Worm (Caenorhabditis elegans) whole organism, L3 larva: ENCODE measurements around the gene K10D11.4.

Experiments used
- ZK546.5 ChIP-seq: sonication (generic microtip); optimal IDR thresholded peaks from 2 replicates; lab custom pipeline; 2017; ENCODE audit warnings: missing biosample characterization, missing genetic modification characterization
- aly-2 ChIP-seq: fragments of 150-350 bp; optimal IDR thresholded peaks from 2 replicates; lab custom pipeline; 2014; ENCODE audit warnings: missing biosample characterization, missing genetic modification characterization
- ceh-82 ChIP-seq: fragments of 150-350 bp; optimal IDR thresholded peaks from 2 replicates; lab custom pipeline; 2014; ENCODE audit warnings: missing biosample characterization, missing genetic modification characterization
- ceh-9 ChIP-seq: sonication (generic microtip); optimal IDR thresholded peaks from 2 replicates; lab custom pipeline; 2018; ENCODE audit warnings: missing biosample characterization, missing genetic modification characterization
- egl-27 ChIP-seq: sonication (generic microtip); optimal IDR thresholded peaks from 4 replicates; lab custom pipeline; 2017; ENCODE audit warnings: missing biosample characterization, missing genetic modification reagents, missing genetic modification characterization
- elt-1 ChIP-seq: fragments of 150-350 bp; optimal IDR thresholded peaks from 2 replicates; lab custom pipeline; 2014; ENCODE audit warnings: missing biosample characterization, missing genetic modification characterization
- elt-2 ChIP-seq: sonication (generic microtip); optimal IDR thresholded peaks from 2 replicates; lab custom pipeline; 2016; ENCODE audit warnings: missing genetic modification reagents, mild to moderate bottlenecking, missing genetic modification characterization, missing compliant biosample characterization
- elt-3 ChIP-seq, 3 experiments: fragments of 150-350 bp in 1 of 3; sonication (generic microtip) in 2 of 3; optimal IDR thresholded peaks; 2 replicates in 2 of 3; 4 replicates in 1 of 3; lab custom pipeline; 2014 to 2017; ENCODE audit warnings: missing biosample characterization in 3 of 3, missing genetic modification characterization in 3 of 3
- fkh-10 ChIP-seq: sonication (generic microtip); optimal IDR thresholded peaks from 2 replicates; lab custom pipeline; 2017; ENCODE audit warnings: missing biosample characterization, missing genetic modification reagents, missing genetic modification characterization
- fos-1 ChIP-seq: fragments of 150-350 bp; optimal IDR thresholded peaks from 2 replicates; lab custom pipeline; 2014; ENCODE audit warnings: missing biosample characterization, missing genetic modification characterization
- hmg-11 ChIP-seq: sonication (generic microtip); optimal IDR thresholded peaks from 2 replicates; lab custom pipeline; 2016; ENCODE audit warnings: missing genetic modification characterization, missing compliant biosample characterization
- jun-1 ChIP-seq: fragments of 150-350 bp; optimal IDR thresholded peaks from 2 replicates; lab custom pipeline; 2014; ENCODE audit warnings: missing biosample characterization, missing genetic modification reagents, missing genetic modification characterization
- lin-15B ChIP-seq: fragments of 150-350 bp; optimal IDR thresholded peaks from 2 replicates; lab custom pipeline; 2014; ENCODE audit warnings: missing biosample characterization, missing genetic modification characterization
- lsy-12 ChIP-seq: sonication (generic microtip); optimal IDR thresholded peaks from 2 replicates; lab custom pipeline; 2016; ENCODE audit warnings: mild to moderate bottlenecking, missing genetic modification characterization, missing compliant biosample characterization
- mdl-1 ChIP-seq: fragments of 150-350 bp; optimal IDR thresholded peaks from 2 replicates; lab custom pipeline; 2014; ENCODE audit warnings: missing biosample characterization, missing genetic modification characterization
- mml-1 ChIP-seq: fragments of 150-350 bp; sonication (generic microtip); optimal IDR thresholded peaks from 3 replicates; lab custom pipeline; 2014; ENCODE audit warnings: missing biosample characterization, missing genetic modification characterization
- nfya-1 ChIP-seq: sonication (generic microtip); optimal IDR thresholded peaks from 2 replicates; lab custom pipeline; 2017; ENCODE audit warnings: missing genetic modification characterization, mild to moderate bottlenecking, missing compliant biosample characterization, antibody characterized with exemption, moderate library complexity; ENCODE audit not compliant: insufficient read depth
- nhr-12 ChIP-seq: fragments of 150-350 bp; optimal IDR thresholded peaks from 2 replicates; lab custom pipeline; 2014; ENCODE audit warnings: missing biosample characterization, missing genetic modification characterization
- nhr-23 ChIP-seq: fragments of 150-350 bp; optimal IDR thresholded peaks from 2 replicates; lab custom pipeline; 2014; ENCODE audit warnings: missing biosample characterization, missing genetic modification reagents, missing genetic modification characterization
- nhr-237 ChIP-seq: fragments of 150-350 bp; optimal IDR thresholded peaks from 2 replicates; lab custom pipeline; 2014; ENCODE audit warnings: missing biosample characterization, missing genetic modification characterization
- nhr-25 ChIP-seq: sonication (generic microtip); optimal IDR thresholded peaks from 2 replicates; lab custom pipeline; 2017; ENCODE audit warnings: missing biosample characterization, missing genetic modification characterization
- nhr-28 ChIP-seq: fragments of 150-350 bp; optimal IDR thresholded peaks from 2 replicates; lab custom pipeline; 2014; ENCODE audit warnings: missing biosample characterization, missing genetic modification characterization
- nhr-43 ChIP-seq: sonication (generic microtip); optimal IDR thresholded peaks from 2 replicates; lab custom pipeline; 2016; ENCODE audit warnings: mild to moderate bottlenecking, missing genetic modification characterization, missing compliant biosample characterization; ENCODE audit not compliant: poor library complexity, severe bottlenecking
- nhr-76 ChIP-seq: fragments of 150-350 bp; sonication (generic microtip); optimal IDR thresholded peaks from 5 replicates; lab custom pipeline; 2014; ENCODE audit warnings: missing biosample characterization, missing genetic modification characterization
- nhr-77 ChIP-seq: fragments of 150-350 bp; optimal IDR thresholded peaks from 2 replicates; lab custom pipeline; 2014; ENCODE audit warnings: missing biosample characterization, missing genetic modification characterization
- pha-4 ChIP-seq: fragments of 150-350 bp; optimal IDR thresholded peaks from 2 replicates; lab custom pipeline; 2014; ENCODE audit warnings: missing biosample characterization, missing genetic modification reagents, missing genetic modification characterization
- pqm-1 ChIP-seq: fragments of 150-350 bp; optimal IDR thresholded peaks from 2 replicates; lab custom pipeline; 2017; ENCODE audit warnings: missing biosample characterization, missing genetic modification characterization, inconsistent platforms
- sea-2 ChIP-seq: fragments of 150-350 bp; sonication (generic microtip); optimal IDR thresholded peaks from 4 replicates; lab custom pipeline; 2014; ENCODE audit warnings: missing biosample characterization, missing genetic modification reagents, missing genetic modification characterization
- skn-1 ChIP-seq: fragments of 150-350 bp; optimal IDR thresholded peaks from 2 replicates; lab custom pipeline; 2014; ENCODE audit warnings: missing biosample characterization, missing genetic modification characterization
- snpc-4 ChIP-seq: fragments of 150-350 bp; optimal IDR thresholded peaks from 2 replicates; lab custom pipeline; 2014; ENCODE audit warnings: missing biosample characterization, missing genetic modification characterization
- unc-39 ChIP-seq: sonication (generic microtip); optimal IDR thresholded peaks from 4 replicates; lab custom pipeline; 2017; ENCODE audit warnings: missing biosample characterization, missing genetic modification characterization
- unc-62 ChIP-seq: fragments of 150-350 bp; sonication (generic microtip); optimal IDR thresholded peaks from 4 replicates; lab custom pipeline; 2014; ENCODE audit warnings: missing biosample characterization, missing genetic modification reagents, missing genetic modification characterization
- zag-1 ChIP-seq: fragments of 150-350 bp; optimal IDR thresholded peaks from 2 replicates; lab custom pipeline; 2014; ENCODE audit warnings: missing biosample characterization, missing genetic modification characterization
- ztf-4 ChIP-seq: fragments of 150-350 bp; optimal IDR thresholded peaks from 2 replicates; lab custom pipeline; 2014; ENCODE audit warnings: missing biosample characterization, missing genetic modification characterization

K10D11.4 gene

DNA sequence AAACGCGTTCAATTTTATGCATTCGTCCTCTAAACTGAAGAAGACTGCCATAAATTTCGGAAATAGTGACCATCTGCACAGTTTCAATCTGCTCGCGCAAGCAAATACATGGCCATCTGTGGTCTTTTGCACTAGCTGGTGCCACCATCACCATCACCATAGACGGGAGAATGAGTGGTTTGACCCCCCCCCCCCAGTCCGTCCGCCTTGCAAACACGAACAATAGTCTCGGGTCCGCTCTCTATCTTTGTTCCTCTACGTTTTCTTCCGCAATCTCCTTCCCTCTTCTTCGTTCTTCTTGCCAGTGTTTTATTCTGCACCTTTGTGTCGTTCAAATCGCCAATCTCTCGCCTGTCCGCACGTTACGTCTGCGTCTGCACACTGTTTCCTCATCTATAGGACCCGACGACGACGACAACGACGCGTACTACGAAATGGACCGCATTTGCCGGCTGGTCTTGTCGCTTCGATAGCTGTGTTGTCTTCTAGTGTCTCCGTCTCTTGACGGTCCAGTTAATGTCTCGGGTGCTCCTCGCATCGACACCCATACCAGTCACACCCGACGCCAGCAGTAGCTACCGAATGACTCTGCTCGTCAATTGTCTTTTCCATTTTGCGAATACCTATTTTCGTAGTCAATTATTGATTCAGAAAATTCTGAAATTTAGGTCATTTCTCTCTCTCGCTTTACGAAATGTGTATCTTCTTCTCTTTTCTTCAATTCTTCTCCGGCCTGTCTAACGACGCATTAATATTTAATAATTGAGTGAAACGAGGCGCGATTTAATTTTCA is 35.6 kb upstream of the K10D11.4 start (continued):
- TF ChIP-seq ZK546.5 (tag; lab: Kevin White, UChicago) (no peak), nhr-28 (tag; lab: Kevin White, UChicago) (no peak), elt-3 (tag; optimal IDR thresholded peaks at IDR 0.05; lab: Kevin White, UChicago) (peak in 1 of 3 experiments; percentile 51), fkh-10 (GFP tag; lab: Kevin White, UChicago) (no peak), fos-1 (tag; lab: Kevin White, UChicago) (no peak), unc-39 (tag; lab: Kevin White, UChicago) (no peak), zag-1 (tag; lab: Kevin White, UChicago) (no peak), ztf-4 (tag; lab: Kevin White, UChicago) (no peak), mdl-1 (tag; lab: Kevin White, UChicago) (no peak), aly-2 (no peak), lsy-12 (tag; lab: Kevin White, UChicago) (peak; percentile 5), nhr-43 (no peak), nhr-25 (tag; lab: Kevin White, UChicago) (peak; percentile 30), egl-27 (no peak), jun-1 (no peak), pha-4 (no peak), nhr-76 (no peak), sea-2 (GFP tag; lab: Kevin White, UChicago) (no peak), nhr-12 (tag; lab: Kevin White, UChicago) (no peak), nhr-237 (tag; lab: Kevin White, UChicago) (no peak), hmg-11 (tag; lab: Kevin White, UChicago) (peak; percentile 47)

DNA sequence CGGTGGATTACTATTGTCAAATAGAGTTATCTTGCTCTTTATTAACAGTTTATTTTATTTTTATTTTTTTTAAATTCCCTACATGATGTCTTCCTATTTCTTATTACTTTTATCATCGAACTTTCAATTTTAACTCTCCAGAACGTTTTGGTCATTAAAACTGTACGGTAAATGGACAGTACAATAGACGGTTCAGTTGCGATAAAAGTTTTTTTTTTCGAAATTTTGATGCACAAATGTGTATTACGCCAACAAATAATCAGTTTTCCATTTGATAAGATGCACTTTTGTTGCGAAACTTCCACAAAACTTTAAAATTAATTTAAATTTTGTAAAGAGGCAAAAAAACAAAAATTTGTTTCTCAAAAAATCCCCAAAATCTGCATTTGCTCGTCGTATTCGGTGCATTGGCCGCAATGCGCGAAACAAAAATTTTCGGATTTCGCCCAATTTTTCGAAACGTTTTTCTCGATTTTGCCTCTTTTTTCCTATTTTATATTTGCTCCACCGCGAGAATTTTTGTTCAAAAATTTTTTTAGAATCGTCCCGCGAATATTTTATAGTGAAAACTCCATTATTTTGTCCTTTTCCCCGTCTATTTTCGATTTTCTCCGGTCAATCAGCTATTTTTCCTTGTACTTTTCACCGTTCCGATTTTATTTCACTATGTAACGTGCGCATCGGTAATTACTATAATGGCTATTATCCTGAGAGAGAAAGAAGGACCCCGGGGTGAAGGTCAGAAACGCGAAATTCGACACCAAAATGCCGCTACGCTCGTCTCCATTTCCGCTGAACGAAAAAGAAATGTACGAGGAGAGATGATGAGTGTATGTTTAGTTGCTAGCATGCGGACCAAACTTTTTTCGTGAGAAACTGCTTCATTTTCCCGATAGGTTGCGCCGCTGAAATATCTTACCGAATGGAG is 34.7 kb upstream of the K10D11.4 start:
- TF ChIP-seq nhr-43 (no peak), mml-1 (tag; lab: Kevin White, UChicago) (no peak), ZK546.5 (tag; lab: Kevin White, UChicago) (no peak), mdl-1 (tag; lab: Kevin White, UChicago) (no peak), unc-62 (GFP tag; lab: Kevin White, UChicago) (no peak), elt-2 (tag; lab: Kevin White, UChicago) (peak; percentile 53), ceh-82 (tag; lab: Kevin White, UChicago) (no peak), pha-4 (peak; percentile 22), elt-3 (tag; optimal IDR thresholded peaks at IDR 0.05; lab: Kevin White, UChicago) (no peak)

DNA sequence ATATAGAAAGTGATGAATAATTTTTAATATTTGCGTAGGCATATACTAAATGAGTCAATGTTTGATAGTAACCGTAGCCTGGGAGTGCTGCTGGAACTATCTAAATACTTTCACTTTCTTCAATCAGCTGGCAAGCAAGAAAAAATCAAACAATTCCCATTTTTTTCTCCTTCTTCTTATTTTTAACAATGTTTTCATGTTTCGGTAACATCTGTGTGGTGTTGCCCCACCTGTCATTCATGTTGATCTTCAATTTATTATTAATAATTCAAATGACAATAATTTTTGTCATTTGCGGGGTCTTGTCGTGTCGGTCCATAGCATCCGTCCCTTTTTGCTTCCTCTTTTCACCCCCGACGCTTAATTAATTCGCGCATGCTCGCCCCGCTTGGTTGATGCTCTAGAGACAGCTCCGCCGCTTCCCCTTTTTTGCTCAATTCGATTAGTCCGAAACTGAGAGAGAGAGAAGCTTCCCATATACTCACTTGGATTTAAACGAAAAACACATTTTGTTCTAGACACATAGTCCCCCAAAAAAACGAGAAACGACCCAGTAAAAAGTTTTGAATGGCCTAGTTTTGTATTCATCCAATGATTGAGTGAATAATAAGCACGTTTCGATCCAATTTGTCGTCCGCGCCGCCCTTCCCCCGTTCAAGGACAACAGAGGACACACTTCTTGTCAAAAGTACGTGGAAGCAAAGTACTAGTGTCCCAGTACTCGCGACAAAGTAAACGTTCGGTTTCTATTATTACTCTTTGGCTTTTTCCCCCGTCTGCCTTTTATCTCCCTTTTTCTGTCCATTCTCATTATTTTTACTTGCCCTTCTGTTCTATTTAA is 33.7 kb upstream of the K10D11.4 start:
- TF ChIP-seq jun-1, result no peak
- peak; percentile 4 for TF ChIP-seq pqm-1
- TF ChIP-seq lsy-12 (tag; lab: Kevin White, UChicago), result no peak
- TF ChIP-seq nhr-25 (tag; lab: Kevin White, UChicago), result peak; percentile 18
- TF ChIP-seq nhr-28 (tag; lab: Kevin White, UChicago), result no peak

DNA sequence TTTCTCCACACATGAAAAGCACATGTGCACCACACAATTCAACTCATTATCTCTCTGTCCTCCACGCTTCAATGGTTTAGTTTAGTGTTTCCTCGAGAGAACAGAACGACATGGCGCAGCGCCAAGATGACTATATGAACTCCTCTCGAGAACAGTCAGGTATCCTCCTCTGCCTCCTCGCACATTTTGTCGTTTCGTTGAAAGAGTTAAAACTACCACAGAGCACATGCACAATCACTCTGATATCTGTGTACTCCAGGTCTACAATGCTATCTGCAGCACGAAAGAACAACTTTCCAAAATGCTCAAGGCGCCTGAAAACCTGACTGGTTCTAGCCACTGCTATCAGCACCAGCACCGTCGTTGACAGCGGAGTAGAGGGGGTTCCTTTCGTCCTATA is 32.5 kb upstream of the K10D11.4 start:
- TF ChIP-seq nhr-77 (no peak), jun-1 (peak; percentile 36), sea-2 (GFP tag; lab: Kevin White, UChicago) (no peak), elt-2 (tag; lab: Kevin White, UChicago) (peak; percentile 92), nhr-12 (tag; lab: Kevin White, UChicago) (no peak), pqm-1 (peak; percentile 76)
- TF ChIP-seq, all 47 proteins: peak for 3

DNA sequence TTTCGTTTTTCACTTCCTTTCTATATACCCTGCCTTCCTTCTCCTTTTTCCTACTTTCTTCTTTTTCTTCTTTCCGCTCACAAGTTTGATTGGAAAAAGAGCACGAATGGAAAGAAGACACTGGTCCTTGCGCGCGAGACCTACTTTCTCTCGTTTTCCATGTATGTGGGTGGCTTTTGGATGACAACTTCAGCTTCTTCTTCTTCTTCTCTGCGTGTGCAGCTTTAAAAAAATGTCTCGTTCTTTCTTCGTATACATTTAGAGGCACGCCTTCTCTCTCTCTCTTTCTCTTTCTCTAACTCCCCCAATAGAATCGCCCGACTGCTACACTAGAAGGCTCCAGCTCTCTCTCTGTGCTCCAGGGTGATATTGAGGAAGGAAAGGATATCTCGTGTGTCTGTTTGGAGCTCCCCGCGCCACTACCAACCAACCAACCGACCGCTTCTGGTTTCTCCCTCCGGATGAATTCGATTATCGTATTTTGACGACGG is 31.6 kb upstream of the K10D11.4 start:
- TF ChIP-seq elt-1 (tag; lab: Kevin White, UChicago), result peak; percentile 1
- peak; percentile 31 for TF ChIP-seq snpc-4 (tag; lab: Kevin White, UChicago)
- no peak for TF ChIP-seq nhr-23 (tag; lab: Kevin White, UChicago)
- peak; percentile 55 for TF ChIP-seq hmg-11 (tag; lab: Kevin White, UChicago)
- TF ChIP-seq skn-1, result peak; percentile 9
- TF ChIP-seq nfya-1 (tag; lab: Kevin White, UChicago), result peak; percentile 59
- peak; percentile 32 for TF ChIP-seq ceh-9 (tag; lab: Kevin White, UChicago)
- no peak for TF ChIP-seq lin-15B
- TF ChIP-seq, all 47 proteins: peak for 6
